Fruit fly (Drosophila melanogaster) whole organism, prepupa: Measurements from ENCODE around the gene CG33795.

Experiments
- Blimp-1 ChIP-seq: fragments of 200-800 bp; sonication (Bioruptor generic); optimal IDR thresholded peaks from 3 replicates; lab custom pipeline; 2017; ENCODE audit warnings: missing biosample characterization, missing genetic modification characterization, mild to moderate bottlenecking, moderate library complexity, missing genetic modification reagents
- CG10669 ChIP-seq: fragments of 200-800 bp; sonication (Bioruptor generic); optimal IDR thresholded peaks from 3 replicates; lab custom pipeline; 2018; ENCODE audit warnings: missing biosample characterization, mild to moderate bottlenecking, missing genetic modification characterization, moderate library complexity
- CG11294 ChIP-seq: fragments of 200-800 bp; sonication (Bioruptor generic); IDR thresholded peaks from 2 replicates; pipeline ENCODE4 v1.3.6; 2022; ENCODE audit warnings: missing biosample characterization, missing genetic modification characterization
- CG11762 ChIP-seq: fragments of 200-800 bp; sonication (Bioruptor generic); optimal IDR thresholded peaks from 3 replicates; lab custom pipeline; 2016; ENCODE audit warnings: missing biosample characterization, missing genetic modification characterization; ENCODE audit not compliant: insufficient read depth
- CG11902 ChIP-seq: fragments of 200-800 bp; sonication (Bioruptor generic); optimal IDR thresholded peaks from 3 replicates; lab custom pipeline; 2016; ENCODE audit warnings: missing biosample characterization, missing genetic modification characterization
- CG15336 ChIP-seq: fragments of 200-800 bp; sonication (Bioruptor generic); IDR thresholded peaks from 2 replicates; pipeline ENCODE4 v1.3.6; 2022; ENCODE audit warnings: missing biosample characterization, missing genetic modification characterization
- CG1621 ChIP-seq: fragments of 200-800 bp; sonication (Bioruptor generic); optimal IDR thresholded peaks from 3 replicates; lab custom pipeline; 2018; ENCODE audit warnings: missing biosample characterization, mild to moderate bottlenecking, missing genetic modification characterization
- CG16779 ChIP-seq: fragments of 200-800 bp; sonication (Bioruptor generic); optimal IDR thresholded peaks from 3 replicates; lab custom pipeline; 2017; ENCODE audit warnings: missing biosample characterization, mild to moderate bottlenecking, missing genetic modification characterization
- CG3032 ChIP-seq: fragments of 200-800 bp; optimal IDR thresholded peaks from 2 replicates; lab custom pipeline; 2019; ENCODE audit warnings: missing biosample characterization, mild to moderate bottlenecking, missing genetic modification characterization, moderate library complexity
- CG32006 ChIP-seq: fragments of 200-800 bp; sonication (Bioruptor generic); optimal IDR thresholded peaks from 3 replicates; lab custom pipeline; 2017; ENCODE audit warnings: missing biosample characterization, mild to moderate bottlenecking, missing genetic modification characterization
- CG34406 ChIP-seq: fragments of 200-800 bp; sonication (Bioruptor generic); optimal IDR thresholded peaks from 3 replicates; lab custom pipeline; 2016; ENCODE audit warnings: missing biosample characterization, missing genetic modification characterization
- CG3919 ChIP-seq: fragments of 200-800 bp; sonication (Bioruptor generic); optimal IDR thresholded peaks from 3 replicates; lab custom pipeline; 2016; ENCODE audit warnings: missing biosample characterization, missing genetic modification characterization
- CG6163 ChIP-seq: fragments of 200-800 bp; sonication (Bioruptor generic); IDR thresholded peaks from 3 replicates; pipeline ENCODE4 v1.3.6; 2022; ENCODE audit warnings: missing biosample characterization, missing genetic modification characterization
- CG6276 ChIP-seq: fragments of 200-800 bp; sonication (Bioruptor generic); optimal IDR thresholded peaks from 2 replicates; lab custom pipeline; 2017; ENCODE audit warnings: missing biosample characterization, mild to moderate bottlenecking, missing genetic modification characterization
- CG6792 ChIP-seq: fragments of 200-800 bp; sonication (Bioruptor generic); optimal IDR thresholded peaks from 3 replicates; lab custom pipeline; 2016; ENCODE audit warnings: missing biosample characterization, missing genetic modification characterization
- CG6808 ChIP-seq: fragments of 200-800 bp; sonication (Bioruptor generic); optimal IDR thresholded peaks from 3 replicates; lab custom pipeline; 2017; ENCODE audit warnings: missing biosample characterization, missing genetic modification characterization, mild to moderate bottlenecking, moderate library complexity, missing genetic modification reagents
- CG6854 ChIP-seq: fragments of 200-800 bp; sonication (Bioruptor generic); optimal IDR thresholded peaks from 2 replicates; lab custom pipeline; 2017; ENCODE audit warnings: missing biosample characterization, mild to moderate bottlenecking, missing genetic modification characterization
- CG7368 ChIP-seq: fragments of 200-800 bp; sonication (Bioruptor generic); optimal IDR thresholded peaks from 3 replicates; lab custom pipeline; 2016; ENCODE audit warnings: missing biosample characterization, missing genetic modification characterization
- CG8119 ChIP-seq: fragments of 200-800 bp; sonication (Bioruptor generic); IDR thresholded peaks from 3 replicates; pipeline ENCODE4 v1.3.6; 2022; ENCODE audit warnings: missing biosample characterization, missing genetic modification characterization
- CG8319 ChIP-seq: fragments of 200-800 bp; sonication (Bioruptor generic); optimal IDR thresholded peaks from 3 replicates; lab custom pipeline; 2016; ENCODE audit warnings: missing biosample characterization, missing genetic modification characterization
- CG8632 ChIP-seq: fragments of 200-800 bp; sonication (Bioruptor generic); optimal IDR thresholded peaks from 3 replicates; lab custom pipeline; 2016; ENCODE audit warnings: missing biosample characterization, missing genetic modification characterization
- CG9139 ChIP-seq: fragments of 200-800 bp; sonication (Bioruptor generic); optimal IDR thresholded peaks from 3 replicates; lab custom pipeline; 2017; ENCODE audit warnings: missing biosample characterization, mild to moderate bottlenecking, missing genetic modification characterization
- Eip75B ChIP-seq: fragments of 200-800 bp; sonication (Bioruptor generic); optimal IDR thresholded peaks from 3 replicates; lab custom pipeline; 2016; ENCODE audit warnings: missing biosample characterization, missing genetic modification characterization
- Eip93F ChIP-seq: fragments of 200-800 bp; sonication (Bioruptor generic); optimal IDR thresholded peaks from 2 replicates; lab custom pipeline; 2016; ENCODE audit warnings: missing biosample characterization, mild to moderate bottlenecking, missing genetic modification characterization
- Ets21C ChIP-seq: fragments of 200-800 bp; sonication (Bioruptor generic); optimal IDR thresholded peaks from 3 replicates; lab custom pipeline; 2016; ENCODE audit warnings: missing biosample characterization, missing genetic modification characterization
- Ets96B ChIP-seq: fragments of 200-800 bp; optimal IDR thresholded peaks from 2 replicates; lab custom pipeline; 2019; ENCODE audit warnings: missing biosample characterization, mild to moderate bottlenecking, missing genetic modification characterization, moderate library complexity
- Gug ChIP-seq: fragments of 200-800 bp; sonication (Bioruptor generic); IDR thresholded peaks from 2 replicates; pipeline ENCODE4 v1.3.6; 2022; ENCODE audit warnings: missing biosample characterization, missing genetic modification characterization
- Hr38 ChIP-seq: sonication (Bioruptor generic); optimal IDR thresholded peaks from 2 replicates; lab custom pipeline; 2016; ENCODE audit warnings: missing biosample characterization, missing genetic modification characterization
- Hr39 ChIP-seq: fragments of 200-800 bp; sonication (Bioruptor generic); optimal IDR thresholded peaks from 2 replicates; lab custom pipeline; 2016; ENCODE audit warnings: missing biosample characterization, missing genetic modification characterization
- Lpt ChIP-seq: fragments of 200-800 bp; sonication (Bioruptor generic); optimal IDR thresholded peaks from 3 replicates; lab custom pipeline; 2016; ENCODE audit warnings: missing biosample characterization, missing genetic modification characterization
- OdsH ChIP-seq: fragments of 200-800 bp; sonication (Bioruptor generic); optimal IDR thresholded peaks from 3 replicates; lab custom pipeline; 2016; ENCODE audit warnings: missing biosample characterization, missing genetic modification characterization
- Smox ChIP-seq: fragments of 200-800 bp; sonication (Bioruptor generic); optimal IDR thresholded peaks from 3 replicates; lab custom pipeline; 2016; ENCODE audit warnings: missing biosample characterization, missing genetic modification characterization
- Sox102F ChIP-seq: fragments of 200-800 bp; sonication (Bioruptor generic); optimal IDR thresholded peaks from 2 replicates; lab custom pipeline; 2016; ENCODE audit warnings: missing biosample characterization, mild to moderate bottlenecking, missing genetic modification characterization
- Sox15 ChIP-seq: fragments of 200-800 bp; sonication (Bioruptor generic); optimal IDR thresholded peaks from 3 replicates; lab custom pipeline; 2016; ENCODE audit warnings: missing biosample characterization, missing genetic modification characterization
- achi ChIP-seq: fragments of 200-800 bp; sonication (Bioruptor generic); optimal IDR thresholded peaks from 3 replicates; lab custom pipeline; 2016; ENCODE audit warnings: missing biosample characterization, missing genetic modification characterization
- cyc ChIP-seq: fragments of 200-800 bp; sonication (Bioruptor generic); optimal IDR thresholded peaks from 3 replicates; lab custom pipeline; 2016; ENCODE audit warnings: missing biosample characterization, missing genetic modification characterization
- dac ChIP-seq: fragments of 200-800 bp; sonication (Bioruptor generic); optimal IDR thresholded peaks from 2 replicates; lab custom pipeline; 2017; ENCODE audit warnings: missing biosample characterization, mild to moderate bottlenecking, missing genetic modification characterization
- dsx ChIP-seq: fragments of 200-800 bp; optimal IDR thresholded peaks from 3 replicates; lab custom pipeline; 2019; ENCODE audit warnings: missing biosample characterization, mild to moderate bottlenecking, missing genetic modification characterization, moderate library complexity; ENCODE audit not compliant: poor library complexity, severe bottlenecking
- eg ChIP-seq: fragments of 200-800 bp; sonication (Bioruptor generic); IDR thresholded peaks from 3 replicates; pipeline ENCODE4 v1.3.6; 2022; ENCODE audit warnings: missing biosample characterization, missing genetic modification characterization
- fd59A ChIP-seq: fragments of 200-800 bp; sonication (Bioruptor generic); optimal IDR thresholded peaks from 2 replicates; lab custom pipeline; 2017; ENCODE audit warnings: missing biosample characterization, mild to moderate bottlenecking, missing genetic modification characterization, missing genetic modification reagents
- fd85E ChIP-seq: fragments of 200-800 bp; sonication (Bioruptor generic); optimal IDR thresholded peaks from 3 replicates; lab custom pipeline; 2016; ENCODE audit warnings: missing biosample characterization, missing genetic modification characterization
- fkh ChIP-seq: fragments of 200-800 bp; sonication (Bioruptor generic); optimal IDR thresholded peaks from 3 replicates; lab custom pipeline; 2017; ENCODE audit warnings: missing biosample characterization, mild to moderate bottlenecking, missing genetic modification characterization, moderate library complexity
- net ChIP-seq: fragments of 200-800 bp; sonication (Bioruptor generic); optimal IDR thresholded peaks from 3 replicates; lab custom pipeline; 2016; ENCODE audit warnings: missing biosample characterization, missing genetic modification characterization
- pdm3 ChIP-seq: fragments of 200-800 bp; sonication (Bioruptor generic); optimal IDR thresholded peaks from 3 replicates; lab custom pipeline; 2016; ENCODE audit warnings: missing biosample characterization, missing genetic modification characterization
- salr ChIP-seq, 2 experiments: fragments of 200-800 bp; sonication (Bioruptor generic); optimal IDR thresholded peaks; 3 replicates each; lab custom pipeline; 2016 to 2018; ENCODE audit warnings: missing biosample characterization in 2 of 2, missing genetic modification characterization in 2 of 2, mild to moderate bottlenecking in 1 of 2
- topi ChIP-seq: fragments of 200-800 bp; sonication (Bioruptor generic); optimal IDR thresholded peaks from 3 replicates; lab custom pipeline; 2016; ENCODE audit warnings: missing biosample characterization, missing genetic modification characterization

CG33795 gene

dm6 chr3L:16173818-16174601 is 2.8 kb upstream of the CG33795 start (continued):
- TF ChIP-seq dac (GFP tag; lab: Kevin White, UChicago) (no peak), Smox (GFP tag; lab: Kevin White, UChicago) (no peak), CG6163 (GFP tag; lab: Robert Waterston, UW) (no peak; the same call in none of the 3 replicates), Hr39 (GFP tag; lab: Kevin White, UChicago) (no peak), CG6792 (GFP tag; lab: Kevin White, UChicago) (peak; percentile 33), Sox102F (GFP tag; lab: Kevin White, UChicago) (no peak), CG11902 (GFP tag; lab: Kevin White, UChicago) (no peak), Eip75B (GFP tag; lab: Kevin White, UChicago) (no peak), CG6276 (GFP tag; lab: Kevin White, UChicago) (no peak), Hr38 (GFP tag; lab: Kevin White, UChicago) (no peak), CG10669 (GFP tag; lab: Kevin White, UChicago) (peak; percentile 40), fd85E (GFP tag; lab: Kevin White, UChicago) (no peak), CG6808 (GFP tag; lab: Kevin White, UChicago) (peak; percentile 74), CG6854 (GFP tag; lab: Kevin White, UChicago) (peak; percentile 4), CG8119 (GFP tag; lab: Robert Waterston, UW) (no peak)

- no peak for TF ChIP-seq eg (GFP tag; lab: Robert Waterston, UW)
- peak; percentile 30 for TF ChIP-seq Blimp-1 (GFP tag; lab: Kevin White, UChicago)
- TF ChIP-seq CG16779 (tag; lab: Kevin White, UChicago) = peak; percentile 57
- peak; percentile 78 for TF ChIP-seq CG34406 (GFP tag; lab: Kevin White, UChicago)
- TF ChIP-seq CG1621 = peak; percentile 69
- peak; percentile 86 for TF ChIP-seq Ets96B (tag; lab: Kevin White, UChicago)
- TF ChIP-seq achi (GFP tag; lab: Kevin White, UChicago) = peak; percentile 73
- TF ChIP-seq Lpt = no peak
- TF ChIP-seq fkh (GFP tag; lab: Kevin White, UChicago) = no peak
- peak; percentile 41 for TF ChIP-seq CG8319 (GFP tag; lab: Kevin White, UChicago)
- peak; percentile 66 for TF ChIP-seq pdm3
- TF ChIP-seq salr (GFP tag; optimal IDR thresholded peaks at IDR 0.05; lab: Kevin White, UChicago) = peak in 1 of 2 experiments; percentile 74
- TF ChIP-seq CG15336 (GFP tag; lab: Robert Waterston, UW) = 0 out of 2 replicates have a peak, but pooled peaks have one; percentile 28
- peak; percentile 27 for TF ChIP-seq cyc (GFP tag; lab: Kevin White, UChicago)
- no peak for TF ChIP-seq Eip93F (GFP tag; lab: Kevin White, UChicago)
- TF ChIP-seq Hr38 (GFP tag; lab: Kevin White, UChicago) = no peak
- TF ChIP-seq dac (GFP tag; lab: Kevin White, UChicago) = no peak
- peak; percentile 22 for TF ChIP-seq Hr39 (GFP tag; lab: Kevin White, UChicago)
- peak; percentile 75 for TF ChIP-seq OdsH (GFP tag; lab: Kevin White, UChicago)
- TF ChIP-seq CG6163 (GFP tag; lab: Robert Waterston, UW) = peak; percentile 74
- peak; percentile 76 for TF ChIP-seq fd59A (GFP tag; lab: Kevin White, UChicago)
- peak; percentile 65 for TF ChIP-seq CG6792 (GFP tag; lab: Kevin White, UChicago)
- TF ChIP-seq Ets21C (GFP tag; lab: Kevin White, UChicago) = no peak
- TF ChIP-seq CG3919 (GFP tag; lab: Kevin White, UChicago) = peak; percentile 69
- TF ChIP-seq CG7368 (GFP tag; lab: Kevin White, UChicago) = peak; percentile 4
- peak; percentile 81 for TF ChIP-seq CG3032 (tag; lab: Kevin White, UChicago)
- no peak for TF ChIP-seq Gug (GFP tag; lab: Robert Waterston, UW)
- TF ChIP-seq net (GFP tag; lab: Kevin White, UChicago) = peak; percentile 71
- peak; percentile 66 for TF ChIP-seq Smox (GFP tag; lab: Kevin White, UChicago)
- peak; percentile 77 for TF ChIP-seq CG8632 (GFP tag; lab: Kevin White, UChicago)
- peak; percentile 77 for TF ChIP-seq CG32006
- peak; percentile 62 for TF ChIP-seq CG11762 (GFP tag; lab: Kevin White, UChicago)
- peak; percentile 44 for TF ChIP-seq topi (GFP tag; lab: Kevin White, UChicago)
- TF ChIP-seq CG11294 (GFP tag; lab: Robert Waterston, UW) = no peak
- peak; percentile 10 for TF ChIP-seq CG11902 (GFP tag; lab: Kevin White, UChicago)
- peak; percentile 84 for TF ChIP-seq CG6808 (GFP tag; lab: Kevin White, UChicago)
- peak; percentile 71 for TF ChIP-seq CG9139
- peak; percentile 66 for TF ChIP-seq Sox15 (GFP tag; lab: Kevin White, UChicago)
- peak; percentile 69 for TF ChIP-seq CG10669 (GFP tag; lab: Kevin White, UChicago)
- peak; percentile 71 for TF ChIP-seq dsx (GFP tag; lab: Kevin White, UChicago)
Observed at dm6 chr3L:16172809-16173276, 1.7 kb upstream of the CG33795 start.
